Fruit fly (Drosophila melanogaster) whole organism, embryonic: ENCODE data around the gene CG10347.
A peak's percentile ranks its signal among the peaks of the same experiment; 100 is the strongest.

Experiments
- Antp ChIP-seq: fragments of 200-800 bp; sonication (Bioruptor generic); optimal IDR thresholded peaks from 3 replicates; lab custom pipeline; 2016; ENCODE audit warnings: missing biosample characterization, missing genetic modification characterization
- Atf3 ChIP-seq: fragments of 200-800 bp; sonication (Bioruptor generic); optimal IDR thresholded peaks from 3 replicates; lab custom pipeline; 2016; ENCODE audit warnings: missing biosample characterization, missing genetic modification characterization
- Awh ChIP-seq: fragments of 200-800 bp; sonication (Bioruptor generic); IDR thresholded peaks from 2 replicates; pipeline ENCODE4, ENCODE4 v1.3.6; 2022; ENCODE audit warnings: missing biosample characterization, missing genetic modification characterization
- BEAF-32 ChIP-seq: fragments of 200-800 bp; sonication (Bioruptor generic); optimal IDR thresholded peaks from 3 replicates; lab custom pipeline; 2017; ENCODE audit warnings: missing biosample characterization, missing genetic modification characterization, mild to moderate bottlenecking, moderate library complexity, missing genetic modification reagents
- Blimp-1 ChIP-seq: fragments of 200-800 bp; sonication (Bioruptor generic); optimal IDR thresholded peaks from 3 replicates; lab custom pipeline; 2018; ENCODE audit warnings: missing biosample characterization, missing genetic modification characterization, mild to moderate bottlenecking, moderate library complexity, missing genetic modification reagents
- CG1024 ChIP-seq: fragments of 200-800 bp; sonication (Bioruptor generic); IDR thresholded peaks from 2 replicates; pipeline ENCODE4 v1.3.6; 2022; ENCODE audit warnings: missing biosample characterization, missing genetic modification characterization
- CG10321 ChIP-seq: fragments of 200-800 bp; sonication (Bioruptor generic); IDR thresholded peaks from 2 replicates; pipeline ENCODE4 v1.3.6; 2022; ENCODE audit warnings: missing biosample characterization, missing genetic modification characterization
- CG10565 ChIP-seq: fragments of 200-800 bp; sonication (Bioruptor generic); optimal IDR thresholded peaks from 3 replicates; lab custom pipeline; 2016; ENCODE audit warnings: missing biosample characterization, mild to moderate bottlenecking, missing genetic modification characterization
- CG11456 ChIP-seq: fragments of 200-800 bp; sonication (Bioruptor generic); IDR thresholded peaks from 3 replicates; pipeline ENCODE4 v1.3.6; 2022; ENCODE audit warnings: missing biosample characterization, missing genetic modification characterization
- CG15011 ChIP-seq: fragments of 200-800 bp; sonication (Bioruptor generic); optimal IDR thresholded peaks from 3 replicates; lab custom pipeline; 2018; ENCODE audit warnings: missing biosample characterization, mild to moderate bottlenecking, missing genetic modification characterization
- CG15514 ChIP-seq: fragments of 200-800 bp; sonication (Bioruptor generic); optimal IDR thresholded peaks from 3 replicates; lab custom pipeline; 2017; ENCODE audit warnings: missing biosample characterization, missing genetic modification characterization, mild to moderate bottlenecking, moderate library complexity, missing genetic modification reagents
- CG17385 ChIP-seq: fragments of 200-800 bp; sonication (Bioruptor generic); optimal IDR thresholded peaks from 3 replicates; lab custom pipeline; 2018; ENCODE audit warnings: missing biosample characterization, mild to moderate bottlenecking, missing genetic modification characterization
- CG17829 ChIP-seq: fragments of 200-800 bp; optimal IDR thresholded peaks from 2 replicates; lab custom pipeline; 2019; ENCODE audit warnings: missing biosample characterization, mild to moderate bottlenecking, missing genetic modification characterization, moderate library complexity
- CG18262 ChIP-seq: fragments of 200-800 bp; optimal IDR thresholded peaks from 3 replicates; lab custom pipeline; 2019; ENCODE audit warnings: missing biosample characterization, mild to moderate bottlenecking, missing genetic modification characterization, moderate library complexity
- CG18619 ChIP-seq: fragments of 200-800 bp; sonication (Bioruptor generic); optimal IDR thresholded peaks from 3 replicates; lab custom pipeline; 2017; ENCODE audit warnings: missing biosample characterization, mild to moderate bottlenecking, missing genetic modification characterization
- CG3065 ChIP-seq: fragments of 200-800 bp; sonication (Bioruptor generic); optimal IDR thresholded peaks from 2 replicates; lab custom pipeline; 2016; ENCODE audit warnings: missing biosample characterization, missing genetic modification characterization
- CG34224 ChIP-seq: fragments of 200-800 bp; sonication (Bioruptor generic); IDR thresholded peaks from 3 replicates; pipeline ENCODE4 v1.3.6; 2022; ENCODE audit warnings: missing biosample characterization, missing genetic modification characterization; ENCODE audit not compliant: partially characterized antibody
- CG4617 ChIP-seq: fragments of 200-800 bp; sonication (Bioruptor generic); optimal IDR thresholded peaks from 3 replicates; lab custom pipeline; 2016; ENCODE audit warnings: missing biosample characterization, missing genetic modification characterization, borderline replicate concordance
- CG4707 ChIP-seq: fragments of 200-800 bp; sonication (Bioruptor generic); optimal IDR thresholded peaks from 2 replicates; lab custom pipeline; 2018; ENCODE audit warnings: missing biosample characterization, mild to moderate bottlenecking, missing genetic modification characterization, moderate library complexity
- CG4854 ChIP-seq: fragments of 200-800 bp; sonication (Bioruptor generic); optimal IDR thresholded peaks from 2 replicates; lab custom pipeline; 2016; ENCODE audit warnings: missing biosample characterization, missing genetic modification characterization, inconsistent platforms
- CG5180 ChIP-seq: fragments of 200-800 bp; sonication (Bioruptor generic); optimal IDR thresholded peaks from 3 replicates; lab custom pipeline; 2017; ENCODE audit warnings: missing biosample characterization, missing genetic modification characterization, mild to moderate bottlenecking, moderate library complexity, missing genetic modification reagents
- CG5245 ChIP-seq: fragments of 200-800 bp; sonication (Bioruptor generic); optimal IDR thresholded peaks from 3 replicates; lab custom pipeline; 2016; ENCODE audit warnings: missing biosample characterization, missing genetic modification characterization
- CG8290 ChIP-seq, 3 experiments: fragments of 200-800 bp; sonication (Bioruptor generic); optimal IDR thresholded peaks; 2 replicates each; lab custom pipeline; 2016 to 2019; ENCODE audit warnings: missing biosample characterization in 3 of 3, missing genetic modification characterization in 3 of 3, mild to moderate bottlenecking in 2 of 3, moderate library complexity in 1 of 3
- CG8944 ChIP-seq: fragments of 200-800 bp; sonication (Bioruptor generic); optimal IDR thresholded peaks from 3 replicates; lab custom pipeline; 2016; ENCODE audit warnings: missing biosample characterization, missing genetic modification characterization
- Dfd ChIP-seq, 2 experiments: fragments of >200 bp; optimal IDR thresholded peaks; 2 replicates each; lab custom pipeline; 2017; ENCODE audit warnings: missing biosample characterization in 2 of 2, missing genetic modification characterization in 2 of 2
- Dip2 ChIP-seq: fragments of 200-800 bp; sonication (Bioruptor generic); IDR thresholded peaks from 2 replicates; pipeline ENCODE4 v1.3.6; 2022; ENCODE audit warnings: missing biosample characterization, missing genetic modification characterization
- Doc2 ChIP-seq: fragments of 200-800 bp; sonication (Bioruptor generic); IDR thresholded peaks from 2 replicates; pipeline ENCODE4 v1.3.6; 2022; ENCODE audit warnings: missing biosample characterization, missing genetic modification characterization
- Ets97D ChIP-seq: fragments of 200-800 bp; sonication (Bioruptor generic); optimal IDR thresholded peaks from 3 replicates; lab custom pipeline; 2016; ENCODE audit warnings: missing biosample characterization, missing genetic modification characterization
- HLH3B ChIP-seq: fragments of 200-800 bp; sonication (Bioruptor generic); IDR thresholded peaks from 2 replicates; pipeline ENCODE4 v1.3.6; 2022; ENCODE audit warnings: missing biosample characterization, missing genetic modification characterization
- Meics ChIP-seq: fragments of 200-800 bp; sonication (Bioruptor generic); optimal IDR thresholded peaks from 2 replicates; lab custom pipeline; 2017; ENCODE audit warnings: missing biosample characterization, mild to moderate bottlenecking, missing genetic modification characterization
- NfI ChIP-seq: fragments of 200-800 bp; sonication (Bioruptor generic); optimal IDR thresholded peaks from 3 replicates; lab custom pipeline; 2018; ENCODE audit warnings: missing biosample characterization, mild to moderate bottlenecking, missing genetic modification characterization, moderate library complexity
- Oaz ChIP-seq: fragments of 200-800 bp; sonication (Bioruptor generic); IDR thresholded peaks from 2 replicates; pipeline ENCODE4 v1.3.6; 2022; ENCODE audit warnings: missing biosample characterization, missing genetic modification characterization
- Pdp1 ChIP-seq, 2 experiments: fragments of 200-800 bp; sonication (Bioruptor generic); optimal IDR thresholded peaks; 3 replicates each; lab custom pipeline; 2016; ENCODE audit warnings: missing biosample characterization in 2 of 2, missing genetic modification characterization in 2 of 2, mild to moderate bottlenecking in 1 of 2, moderate library complexity in 1 of 2
- Tbp ChIP-seq: fragments of >200 bp; optimal IDR thresholded peaks from 2 replicates; lab custom pipeline; 2018; ENCODE audit warnings: missing biosample characterization, missing genetic modification characterization
- az2 ChIP-seq: fragments of 200-800 bp; sonication (Bioruptor generic); optimal IDR thresholded peaks from 3 replicates; lab custom pipeline; 2016; ENCODE audit warnings: missing biosample characterization, missing genetic modification characterization
- bcd ChIP-seq: fragments of 200-800 bp; sonication (Bioruptor generic); optimal IDR thresholded peaks from 2 replicates; lab custom pipeline; 2017; ENCODE audit warnings: missing biosample characterization, mild to moderate bottlenecking, missing genetic modification characterization
- bigmax ChIP-seq: fragments of 200-800 bp; sonication (Bioruptor generic); optimal IDR thresholded peaks from 2 replicates; lab custom pipeline; 2018; ENCODE audit warnings: missing biosample characterization, mild to moderate bottlenecking, missing genetic modification characterization
- chn ChIP-seq: fragments of 200-800 bp; sonication (Bioruptor generic); optimal IDR thresholded peaks from 2 replicates; lab custom pipeline; 2016; ENCODE audit warnings: missing biosample characterization, missing genetic modification characterization
- da ChIP-seq: fragments of 200-800 bp; sonication (Bioruptor generic); optimal IDR thresholded peaks from 2 replicates; lab custom pipeline; 2016; ENCODE audit warnings: missing biosample characterization, missing genetic modification characterization
- dmrt11E ChIP-seq: fragments of 200-800 bp; sonication (Bioruptor generic); optimal IDR thresholded peaks from 3 replicates; lab custom pipeline; 2018; ENCODE audit warnings: missing biosample characterization, mild to moderate bottlenecking, missing genetic modification characterization, moderate library complexity
- fu2 ChIP-seq: fragments of 200-800 bp; sonication (Bioruptor generic); optimal IDR thresholded peaks from 2 replicates; lab custom pipeline; 2016; ENCODE audit warnings: missing biosample characterization, missing genetic modification characterization
- gfzf ChIP-seq: fragments of 200-800 bp; sonication (Bioruptor generic); optimal IDR thresholded peaks from 2 replicates; lab custom pipeline; 2016; ENCODE audit warnings: missing biosample characterization, mild to moderate bottlenecking, missing genetic modification characterization, moderate library complexity
- gsb-n ChIP-seq: fragments of 200-800 bp; sonication (Bioruptor generic); optimal IDR thresholded peaks from 3 replicates; lab custom pipeline; 2018; ENCODE audit warnings: missing biosample characterization, mild to moderate bottlenecking, missing genetic modification characterization
- lov ChIP-seq, 2 experiments: fragments of 200-800 bp in 1 of 2; fragments of >200 bp in 1 of 2; sonication (Bioruptor generic) in 1 of 2; IDR thresholded peaks in 1 of 2; optimal IDR thresholded peaks in 1 of 2; 2 replicates in 1 of 2; 3 replicates in 1 of 2; pipeline versions ENCODE4 v1.3.6 to Lab custom; 2017 to 2022; ENCODE audit warnings: missing biosample characterization in 1 of 2, missing genetic modification characterization in 1 of 2
- sr ChIP-seq: fragments of 200-800 bp; sonication (Bioruptor generic); IDR thresholded peaks from 3 replicates; pipeline ENCODE4 v1.3.6; 2022; ENCODE audit warnings: missing biosample characterization, missing genetic modification characterization
- stc ChIP-seq: fragments of 200-800 bp; sonication (Bioruptor generic); IDR thresholded peaks from 2 replicates; pipeline ENCODE4 v1.3.6; 2022; ENCODE audit warnings: missing biosample characterization, missing genetic modification characterization
- stwl ChIP-seq: fragments of 200-800 bp; sonication (Bioruptor generic); optimal IDR thresholded peaks from 3 replicates; lab custom pipeline; 2018; ENCODE audit warnings: missing biosample characterization, mild to moderate bottlenecking, missing genetic modification characterization, moderate library complexity
- trem ChIP-seq: fragments of 200-800 bp; optimal IDR thresholded peaks from 3 replicates; lab custom pipeline; 2019; ENCODE audit warnings: missing biosample characterization, mild to moderate bottlenecking, missing genetic modification characterization, moderate library complexity
- wdn ChIP-seq: fragments of 200-800 bp; sonication (Bioruptor generic); IDR thresholded peaks from 2 replicates; pipeline ENCODE4 v1.3.6; 2022; ENCODE audit warnings: missing biosample characterization, missing genetic modification characterization
- zf30C ChIP-seq: fragments of 200-800 bp; sonication (Bioruptor generic); optimal IDR thresholded peaks from 3 replicates; lab custom pipeline; 2018; ENCODE audit warnings: missing biosample characterization, mild to moderate bottlenecking, missing genetic modification characterization

The CG10347 gene

dm6 chrX:11816434-11816948, 38.2 kb downstream of the CG10347 start, which contains the start of the genes CG1578 and rudhira (continued):
- TF ChIP-seq CG18262 = no peak
- no peak for TF ChIP-seq Doc2 (GFP tag; lab: Robert Waterston, UW)
- TF ChIP-seq CG8290 (GFP tag; optimal IDR thresholded peaks at IDR 0.05; lab: Kevin White, UChicago) = no peak
- TF ChIP-seq CG8290 (tag; optimal IDR thresholded peaks at IDR 0.05; lab: Kevin White, UChicago) = no peak
- no peak for TF ChIP-seq CG1024 (GFP tag; lab: Robert Waterston, UW)
- no peak for TF ChIP-seq CG17829
- TF ChIP-seq gsb-n (tag; lab: Kevin White, UChicago) = peak; percentile 26
- TF ChIP-seq fu2 = no peak
- TF ChIP-seq CG5180 (GFP tag; lab: Kevin White, UChicago) = no peak
- no peak for TF ChIP-seq CG10321 (GFP tag; lab: Robert Waterston, UW)
- no peak for TF ChIP-seq CG11456 (GFP tag; lab: Robert Waterston, UW)
- TF ChIP-seq Blimp-1 = no peak
- no peak for TF ChIP-seq Oaz (GFP tag; lab: Robert Waterston, UW)
- TF ChIP-seq dmrt11E = no peak
- TF ChIP-seq NfI (GFP tag; lab: Kevin White, UChicago) = no peak
- TF ChIP-seq Meics (GFP tag; lab: Kevin White, UChicago) = peak; percentile 21
- TF ChIP-seq Antp (GFP tag; lab: Kevin White, UChicago) = no peak
- TF ChIP-seq wdn (GFP tag; lab: Robert Waterston, UW) = no peak
- no peak for TF ChIP-seq lov (optimal IDR thresholded peaks at IDR 0.05; lab: Kevin White, UChicago)
- no peak for TF ChIP-seq lov (GFP tag; IDR thresholded peaks at IDR 0.05; lab: Robert Waterston, UW)
- TF ChIP-seq CG5245 (GFP tag; lab: Kevin White, UChicago) = no peak
- no peak for TF ChIP-seq CG34224 (GFP tag; lab: Robert Waterston, UW)
- TF ChIP-seq Dfd (GFP tag; optimal IDR thresholded peaks at IDR 0.05; lab: Kevin White, UChicago) = no peak
- TF ChIP-seq Atf3 = no peak
- TF ChIP-seq trem (tag; lab: Kevin White, UChicago) = peak; percentile 24
- peak; percentile 34 for TF ChIP-seq bcd (GFP tag; lab: Kevin White, UChicago)
- peak; percentile 52 for TF ChIP-seq BEAF-32
- TF ChIP-seq CG4854 (GFP tag; lab: Kevin White, UChicago) = no peak
- TF ChIP-seq sr (GFP tag; lab: Robert Waterston, UW) = peak; percentile 49; the same call in 1 of the 3 replicates
- TF ChIP-seq gfzf (GFP tag; lab: Kevin White, UChicago) = peak; percentile 73
- peak; percentile 46 for TF ChIP-seq Ets97D (GFP tag; lab: Kevin White, UChicago)
- TF ChIP-seq CG3065 (GFP tag; lab: Kevin White, UChicago) = no peak
- no peak for TF ChIP-seq zf30C (GFP tag; lab: Kevin White, UChicago)
- no peak for TF ChIP-seq CG15011 (GFP tag; lab: Kevin White, UChicago)
- TF ChIP-seq stwl = peak; percentile 80
- no peak for TF ChIP-seq da (GFP tag; lab: Kevin White, UChicago)
- TF ChIP-seq stc = no peak
- no peak for TF ChIP-seq Tbp (GFP tag; lab: Kevin White, UChicago)
- no peak for TF ChIP-seq Awh (GFP tag; lab: Robert Waterston, UW)
- no peak for TF ChIP-seq CG8944 (GFP tag; lab: Kevin White, UChicago)
- no peak for TF ChIP-seq CG4617 (GFP tag; lab: Kevin White, UChicago)
- no peak for TF ChIP-seq Dip2
- TF ChIP-seq CG15514 (GFP tag; lab: Kevin White, UChicago) = peak; percentile 73
- no peak for TF ChIP-seq az2
- TF ChIP-seq CG4707 (GFP tag; lab: Kevin White, UChicago) = no peak
- no peak for TF ChIP-seq CG17385 (GFP tag; lab: Kevin White, UChicago)
- TF ChIP-seq CG18619 = peak; percentile 19
- TF ChIP-seq HLH3B (GFP tag; lab: Robert Waterston, UW) = no peak
- TF ChIP-seq CG10565 (GFP tag; lab: Kevin White, UChicago) = no peak
- no peak for TF ChIP-seq chn (GFP tag; lab: Kevin White, UChicago)
- TF ChIP-seq bigmax = no peak
- no peak for TF ChIP-seq Pdp1 (GFP tag; optimal IDR thresholded peaks at IDR 0.05; lab: Kevin White, UChicago)
